Worm (Caenorhabditis elegans) whole organism, L3 larva: ENCODE results near the gene srxa-7.
A peak's percentile ranks its signal among the peaks of the same experiment; 100 is the strongest.

Experiments used
- R02D3.7 ChIP-seq: fragments of 150-350 bp; optimal IDR thresholded peaks from 2 replicates; lab custom pipeline; 2014; ENCODE audit warnings: missing biosample characterization, missing genetic modification characterization
- ZK546.5 ChIP-seq: sonication (generic microtip); optimal IDR thresholded peaks from 2 replicates; lab custom pipeline; 2017; ENCODE audit warnings: missing biosample characterization, missing genetic modification characterization
- aly-2 ChIP-seq: fragments of 150-350 bp; optimal IDR thresholded peaks from 2 replicates; lab custom pipeline; 2014; ENCODE audit warnings: missing biosample characterization, missing genetic modification characterization
- ceh-16 ChIP-seq: sonication (generic microtip); optimal IDR thresholded peaks from 2 replicates; lab custom pipeline; 2017; ENCODE audit warnings: missing biosample characterization, missing genetic modification characterization
- ceh-82 ChIP-seq: fragments of 150-350 bp; optimal IDR thresholded peaks from 2 replicates; lab custom pipeline; 2014; ENCODE audit warnings: missing biosample characterization, missing genetic modification characterization
- ceh-9 ChIP-seq: sonication (generic microtip); optimal IDR thresholded peaks from 2 replicates; lab custom pipeline; 2018; ENCODE audit warnings: missing biosample characterization, missing genetic modification characterization
- daf-12 ChIP-seq: fragments of 150-350 bp; optimal IDR thresholded peaks from 2 replicates; lab custom pipeline; 2014; ENCODE audit warnings: missing biosample characterization, missing genetic modification reagents, missing genetic modification characterization
- egl-5 ChIP-seq: fragments of 150-350 bp; optimal IDR thresholded peaks from 2 replicates; lab custom pipeline; 2017; ENCODE audit warnings: missing biosample characterization, missing genetic modification reagents, missing genetic modification characterization, inconsistent platforms
- elt-2 ChIP-seq: sonication (generic microtip); optimal IDR thresholded peaks from 2 replicates; lab custom pipeline; 2016; ENCODE audit warnings: missing genetic modification reagents, mild to moderate bottlenecking, missing genetic modification characterization, missing compliant biosample characterization
- fkh-10 ChIP-seq: sonication (generic microtip); optimal IDR thresholded peaks from 2 replicates; lab custom pipeline; 2017; ENCODE audit warnings: missing biosample characterization, missing genetic modification reagents, missing genetic modification characterization
- fkh-2 ChIP-seq: fragments of 150-350 bp; optimal IDR thresholded peaks from 2 replicates; lab custom pipeline; 2014; ENCODE audit warnings: missing biosample characterization, missing genetic modification reagents, missing genetic modification characterization
- hmg-11 ChIP-seq: sonication (generic microtip); optimal IDR thresholded peaks from 2 replicates; lab custom pipeline; 2016; ENCODE audit warnings: missing genetic modification characterization, missing compliant biosample characterization
- jun-1 ChIP-seq: fragments of 150-350 bp; optimal IDR thresholded peaks from 2 replicates; lab custom pipeline; 2014; ENCODE audit warnings: missing biosample characterization, missing genetic modification reagents, missing genetic modification characterization
- lsy-12 ChIP-seq: sonication (generic microtip); optimal IDR thresholded peaks from 2 replicates; lab custom pipeline; 2016; ENCODE audit warnings: mild to moderate bottlenecking, missing genetic modification characterization, missing compliant biosample characterization
- mdl-1 ChIP-seq: fragments of 150-350 bp; optimal IDR thresholded peaks from 2 replicates; lab custom pipeline; 2014; ENCODE audit warnings: missing biosample characterization, missing genetic modification characterization
- mml-1 ChIP-seq: fragments of 150-350 bp; sonication (generic microtip); optimal IDR thresholded peaks from 3 replicates; lab custom pipeline; 2014; ENCODE audit warnings: missing biosample characterization, missing genetic modification characterization
- nhr-11 ChIP-seq: fragments of 150-350 bp; optimal IDR thresholded peaks from 2 replicates; lab custom pipeline; 2014; ENCODE audit warnings: missing biosample characterization, missing genetic modification characterization
- nhr-12 ChIP-seq: fragments of 150-350 bp; optimal IDR thresholded peaks from 2 replicates; lab custom pipeline; 2014; ENCODE audit warnings: missing biosample characterization, missing genetic modification characterization
- nhr-23 ChIP-seq: fragments of 150-350 bp; optimal IDR thresholded peaks from 2 replicates; lab custom pipeline; 2014; ENCODE audit warnings: missing biosample characterization, missing genetic modification reagents, missing genetic modification characterization
- nhr-25 ChIP-seq: sonication (generic microtip); optimal IDR thresholded peaks from 2 replicates; lab custom pipeline; 2017; ENCODE audit warnings: missing biosample characterization, missing genetic modification characterization
- nhr-28 ChIP-seq: fragments of 150-350 bp; optimal IDR thresholded peaks from 2 replicates; lab custom pipeline; 2014; ENCODE audit warnings: missing biosample characterization, missing genetic modification characterization
- nhr-43 ChIP-seq: sonication (generic microtip); optimal IDR thresholded peaks from 2 replicates; lab custom pipeline; 2016; ENCODE audit warnings: mild to moderate bottlenecking, missing genetic modification characterization, missing compliant biosample characterization; ENCODE audit not compliant: poor library complexity, severe bottlenecking
- nhr-67 ChIP-seq: fragments of 150-350 bp; optimal IDR thresholded peaks from 2 replicates; lab custom pipeline; 2014; ENCODE audit warnings: missing biosample characterization, missing genetic modification characterization
- nhr-76 ChIP-seq: fragments of 150-350 bp; sonication (generic microtip); optimal IDR thresholded peaks from 5 replicates; lab custom pipeline; 2014; ENCODE audit warnings: missing biosample characterization, missing genetic modification characterization
- pqm-1 ChIP-seq: fragments of 150-350 bp; optimal IDR thresholded peaks from 2 replicates; lab custom pipeline; 2017; ENCODE audit warnings: missing biosample characterization, missing genetic modification characterization, inconsistent platforms
- sea-2 ChIP-seq: fragments of 150-350 bp; sonication (generic microtip); optimal IDR thresholded peaks from 4 replicates; lab custom pipeline; 2014; ENCODE audit warnings: missing biosample characterization, missing genetic modification reagents, missing genetic modification characterization
- snpc-4 ChIP-seq: fragments of 150-350 bp; optimal IDR thresholded peaks from 2 replicates; lab custom pipeline; 2014; ENCODE audit warnings: missing biosample characterization, missing genetic modification characterization
- unc-39 ChIP-seq: sonication (generic microtip); optimal IDR thresholded peaks from 4 replicates; lab custom pipeline; 2017; ENCODE audit warnings: missing biosample characterization, missing genetic modification characterization
- unc-62 ChIP-seq: fragments of 150-350 bp; sonication (generic microtip); optimal IDR thresholded peaks from 4 replicates; lab custom pipeline; 2014; ENCODE audit warnings: missing biosample characterization, missing genetic modification reagents, missing genetic modification characterization
- zag-1 ChIP-seq: fragments of 150-350 bp; optimal IDR thresholded peaks from 2 replicates; lab custom pipeline; 2014; ENCODE audit warnings: missing biosample characterization, missing genetic modification characterization
- ztf-4 ChIP-seq: fragments of 150-350 bp; optimal IDR thresholded peaks from 2 replicates; lab custom pipeline; 2014; ENCODE audit warnings: missing biosample characterization, missing genetic modification characterization

The srxa-7 gene

DNA sequence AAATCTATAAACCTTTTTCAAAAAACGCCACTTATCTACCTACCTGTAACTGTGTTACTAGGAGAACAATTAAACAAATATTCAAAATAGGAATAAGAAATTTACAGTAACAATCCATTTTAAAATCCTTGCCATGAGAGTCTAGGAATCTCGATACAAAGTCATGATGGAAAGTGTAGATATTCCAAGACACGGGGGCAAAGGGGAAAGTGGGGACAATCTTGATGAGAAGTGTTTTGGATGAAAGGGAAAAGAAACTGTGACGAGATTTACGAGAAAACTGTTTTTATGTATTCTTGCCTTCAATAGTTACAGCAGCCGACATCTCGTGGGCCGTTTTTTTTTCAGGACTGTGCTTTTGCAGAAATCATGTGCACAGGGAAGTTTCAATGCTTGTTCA is 25.2 kb upstream of the srxa-7 start, which contains the start of gene F28G4.2:
Gene F28G4.2, minus strand, starts transcription at position 175 of the 400 bp plus-strand sequence.
- TF ChIP-seq ztf-4 (tag; lab: Kevin White, UChicago) (no peak), mml-1 (no peak), nhr-67 (tag; lab: Kevin White, UChicago) (no peak), ceh-82 (tag; lab: Kevin White, UChicago) (no peak), lsy-12 (tag; lab: Kevin White, UChicago) (no peak), elt-2 (tag; lab: Kevin White, UChicago) (no peak), mdl-1 (tag; lab: Kevin White, UChicago) (no peak), nhr-23 (tag; lab: Kevin White, UChicago) (no peak), daf-12 (tag; lab: Kevin White, UChicago) (no peak)

DNA sequence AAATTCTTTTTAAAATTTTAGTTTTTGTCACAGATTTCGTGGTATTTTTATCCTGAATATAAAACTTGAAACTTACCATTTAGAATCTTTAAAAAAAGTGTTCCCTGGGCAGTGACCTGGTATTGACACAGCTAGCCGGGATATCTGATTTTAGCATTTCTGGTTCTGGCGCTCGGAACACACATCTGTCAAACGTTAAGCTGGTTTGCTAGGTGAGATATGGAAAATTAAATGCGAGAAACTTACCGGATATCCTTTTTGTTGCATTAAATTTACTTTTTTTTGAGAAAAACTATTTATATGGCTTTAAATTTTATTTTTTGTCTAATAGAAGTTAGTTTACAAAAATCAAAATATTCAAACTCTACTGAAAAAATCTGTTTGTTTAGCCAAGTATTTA is 21.6 kb upstream of the srxa-7 start, which contains the start of gene F28G4.4:
Gene F28G4.4, minus strand, starts transcription at position 101 of the 400 bp plus-strand sequence.
- TF ChIP-seq mdl-1 (tag; lab: Kevin White, UChicago) (no peak), nhr-67 (tag; lab: Kevin White, UChicago) (no peak), ZK546.5 (tag; lab: Kevin White, UChicago) (no peak), zag-1 (no peak), R02D3.7 (no peak), ceh-82 (tag; lab: Kevin White, UChicago) (no peak), unc-39 (tag; lab: Kevin White, UChicago) (no peak), sea-2 (GFP tag; lab: Kevin White, UChicago) (no peak), snpc-4 (tag; lab: Kevin White, UChicago) (no peak)

DNA sequence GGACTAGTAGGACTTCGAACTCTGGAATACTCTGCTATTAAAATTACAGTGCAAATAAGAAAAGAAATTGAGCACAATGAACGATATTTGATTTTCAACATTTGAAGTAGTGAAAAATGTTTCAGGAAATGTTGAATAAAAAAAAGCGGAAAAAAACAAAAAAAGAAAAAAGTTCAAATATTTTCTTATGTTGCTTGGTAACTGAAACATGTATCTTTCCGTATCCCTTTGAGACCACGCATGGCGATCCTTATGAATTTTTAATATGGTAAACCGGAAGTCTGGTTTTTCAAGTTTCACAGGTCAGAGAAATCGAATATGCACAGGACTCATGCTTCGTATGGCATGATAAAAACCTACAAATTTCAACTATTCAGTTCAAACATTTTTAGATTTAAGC is 19.7 kb upstream of the srxa-7 start, which contains the start of gene F28G4.3:
Gene F28G4.3, minus strand, starts transcription at position 101 of the 400 bp plus-strand sequence.
- TF ChIP-seq egl-5 (tag; lab: Kevin White, UChicago) (no peak), ceh-16 (tag; lab: Kevin White, UChicago) (no peak), nhr-11 (no peak), ceh-9 (tag; lab: Kevin White, UChicago) (no peak), mml-1 (no peak), unc-62 (GFP tag; lab: Kevin White, UChicago) (no peak), ZK546.5 (tag; lab: Kevin White, UChicago) (no peak), elt-2 (tag; lab: Kevin White, UChicago) (no peak)
- TF ChIP-seq, all 47 proteins: peak for 0

DNA sequence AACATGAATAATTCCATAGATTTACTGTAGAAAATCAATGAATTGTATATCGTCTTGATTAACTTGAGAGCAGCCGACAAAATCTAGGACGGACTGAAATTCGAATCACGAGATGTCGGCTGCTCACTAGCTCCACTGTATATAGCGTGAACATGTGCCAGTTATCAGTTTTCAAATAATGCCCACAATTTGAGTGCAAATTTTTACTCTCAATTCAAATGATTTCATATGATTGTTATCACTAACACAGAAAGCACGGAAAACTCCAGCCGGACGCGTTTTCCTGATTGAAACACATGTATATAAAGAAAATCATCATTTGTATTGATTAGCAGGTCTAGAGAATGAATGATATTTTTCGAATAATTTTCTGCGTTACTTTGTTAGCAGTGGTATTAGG is 14.9 kb upstream of the srxa-7 start, which contains the start of gene oac-5:
Gene oac-5, plus strand, starts transcription at position 301 of the 400 bp plus-strand sequence.
- TF ChIP-seq nhr-28 (no peak), R02D3.7 (no peak), nhr-11 (no peak), mml-1 (no peak), pqm-1 (tag; lab: Kevin White, UChicago) (peak; percentile 12), ceh-16 (tag; lab: Kevin White, UChicago) (no peak), fkh-2 (tag; lab: Kevin White, UChicago) (no peak), fkh-10 (GFP tag; lab: Kevin White, UChicago) (no peak), aly-2 (tag; lab: Kevin White, UChicago) (no peak), unc-39 (tag; lab: Kevin White, UChicago) (no peak), elt-2 (tag; lab: Kevin White, UChicago) (peak; percentile 42), nhr-25 (tag; lab: Kevin White, UChicago) (no peak)
- TF ChIP-seq, all 47 proteins: peak for 2

DNA sequence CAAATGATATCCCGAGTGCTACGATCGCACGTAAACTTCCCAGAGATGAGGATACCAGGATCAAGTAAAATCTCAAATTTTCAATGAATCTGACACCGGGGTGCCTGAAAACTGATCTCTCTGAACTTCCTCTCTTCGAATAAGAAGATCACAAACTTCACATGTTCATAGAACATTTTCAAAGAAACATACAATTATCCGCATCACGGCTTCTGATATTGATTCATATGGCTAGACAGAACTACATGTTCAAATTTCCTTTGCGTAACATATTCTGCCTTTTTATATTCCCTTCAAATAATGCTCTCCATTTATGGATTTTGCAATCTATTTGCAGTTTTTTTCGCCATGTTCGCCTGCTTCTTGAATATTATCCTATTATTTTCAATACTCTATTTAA is 10.3 kb upstream of the srxa-7 start, which contains the start of gene srbc-83:
Gene srbc-83, plus strand, starts transcription at position 301 of the 400 bp plus-strand sequence.
- TF ChIP-seq hmg-11 (tag; lab: Kevin White, UChicago) = no peak
- TF ChIP-seq elt-2 (tag; lab: Kevin White, UChicago) = no peak
- TF ChIP-seq nhr-11 = no peak
- TF ChIP-seq nhr-76 = no peak
- TF ChIP-seq nhr-67 (tag; lab: Kevin White, UChicago) = no peak
- no peak for TF ChIP-seq daf-12 (tag; lab: Kevin White, UChicago)

DNA sequence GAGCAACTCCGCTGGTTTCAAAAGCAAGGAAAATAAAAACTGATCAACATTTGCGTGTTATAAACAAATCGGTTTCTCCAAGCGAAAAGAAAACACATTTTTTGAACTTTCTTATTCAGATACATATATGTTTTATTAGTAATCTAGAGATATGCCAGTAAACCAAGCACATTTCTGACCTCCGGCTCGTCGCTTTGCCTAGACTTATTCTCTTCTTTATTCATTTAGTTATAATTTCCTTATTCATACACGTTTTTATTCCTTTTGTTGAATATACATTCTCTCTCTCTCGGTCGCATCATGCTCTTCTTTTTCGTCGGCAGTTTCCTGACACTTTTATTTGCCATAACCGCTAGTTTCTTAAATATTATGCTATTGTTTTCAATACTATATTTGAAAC is 8.7 kb upstream of the srxa-7 start, which contains the start of gene srbc-84:
Gene srbc-84, plus strand, starts transcription at position 301 of the 400 bp plus-strand sequence.
- TF ChIP-seq nhr-76 (no peak), fkh-2 (tag; lab: Kevin White, UChicago) (no peak), ceh-82 (tag; lab: Kevin White, UChicago) (no peak), nhr-12 (no peak), elt-2 (tag; lab: Kevin White, UChicago) (no peak), jun-1 (no peak), egl-5 (tag; lab: Kevin White, UChicago) (no peak), nhr-43 (tag; lab: Kevin White, UChicago) (no peak)
